Worm (Caenorhabditis elegans) whole organism, late embryonic: ENCODE data around the gene pars-1.

Source experiments
- C38D4.7 ChIP-seq: fragments of 200-800 bp; sonication (Bioruptor generic); optimal IDR thresholded peaks from 2 replicates; lab custom pipeline; 2018; ENCODE audit warnings: mild to moderate bottlenecking, missing genetic modification characterization, moderate library complexity, missing compliant biosample characterization
- K09A11.1 ChIP-seq: sonication (generic microtip); optimal IDR thresholded peaks from 2 replicates; lab custom pipeline; 2017; ENCODE audit warnings: antibody characterized with exemption, mild to moderate bottlenecking, missing genetic modification characterization, missing compliant biosample characterization; ENCODE audit not compliant: insufficient read depth
- T23F11.4 ChIP-seq: fragments of 200-800 bp; sonication (Bioruptor generic); optimal IDR thresholded peaks from 2 replicates; lab custom pipeline; 2018; ENCODE audit warnings: mild to moderate bottlenecking, missing genetic modification characterization, missing compliant biosample characterization
- Y22D7AL.16 ChIP-seq: sonication (generic microtip); optimal IDR thresholded peaks from 2 replicates; lab custom pipeline; 2016; ENCODE audit warnings: missing genetic modification characterization, missing compliant biosample characterization
- ama-1 ChIP-seq: fragments of 150-350 bp; optimal IDR thresholded peaks from 2 replicates; lab custom pipeline; 2014
- ceh-18 ChIP-seq: sonication (generic microtip); optimal IDR thresholded peaks from 2 replicates; lab custom pipeline; 2016; ENCODE audit warnings: missing genetic modification characterization, missing compliant biosample characterization
- ceh-2 ChIP-seq: sonication (generic microtip); optimal IDR thresholded peaks from 2 replicates; lab custom pipeline; 2016; ENCODE audit warnings: missing genotype, missing genetic modification characterization, missing compliant biosample characterization
- ceh-31 ChIP-seq: sonication (generic microtip); optimal IDR thresholded peaks from 2 replicates; lab custom pipeline; 2016; ENCODE audit warnings: missing genetic modification characterization, missing compliant biosample characterization
- ceh-48 ChIP-seq: sonication (generic microtip); optimal IDR thresholded peaks from 2 replicates; lab custom pipeline; 2016; ENCODE audit warnings: missing genetic modification characterization, inconsistent platforms, missing compliant biosample characterization
- ceh-6 ChIP-seq: fragments of 200-800 bp; sonication (Bioruptor generic); optimal IDR thresholded peaks from 2 replicates; lab custom pipeline; 2018; ENCODE audit warnings: mild to moderate bottlenecking, missing genetic modification characterization, missing compliant biosample characterization
- ceh-9 ChIP-seq: sonication (generic microtip); optimal IDR thresholded peaks from 2 replicates; lab custom pipeline; 2016; ENCODE audit warnings: mild to moderate bottlenecking, missing genetic modification characterization, inconsistent platforms, missing compliant biosample characterization
- che-1 ChIP-seq: sonication (generic microtip); optimal IDR thresholded peaks from 2 replicates; lab custom pipeline; 2016; ENCODE audit warnings: mild to moderate bottlenecking, missing genetic modification characterization, missing compliant biosample characterization
- dmd-4 ChIP-seq: sonication (generic microtip); optimal IDR thresholded peaks from 2 replicates; lab custom pipeline; 2016; ENCODE audit warnings: borderline replicate concordance, missing genetic modification characterization, missing compliant biosample characterization
- dve-1 ChIP-seq: sonication (generic microtip); optimal IDR thresholded peaks from 2 replicates; lab custom pipeline; 2017; ENCODE audit warnings: antibody characterized with exemption, mild to moderate bottlenecking, missing genetic modification characterization, missing compliant biosample characterization
- elt-2 ChIP-seq: sonication (generic microtip); optimal IDR thresholded peaks from 2 replicates; lab custom pipeline; 2016; ENCODE audit warnings: missing genetic modification reagents, missing genetic modification characterization, missing compliant biosample characterization
- ets-4 ChIP-seq: sonication (generic microtip); optimal IDR thresholded peaks from 2 replicates; lab custom pipeline; 2016; ENCODE audit warnings: missing genetic modification characterization, missing compliant biosample characterization
- eyg-1 ChIP-seq: sonication (generic microtip); optimal IDR thresholded peaks from 2 replicates; lab custom pipeline; 2016; ENCODE audit warnings: missing genotype, missing genetic modification characterization, missing compliant biosample characterization
- fax-1 ChIP-seq: sonication (generic microtip); optimal IDR thresholded peaks from 2 replicates; lab custom pipeline; 2016; ENCODE audit warnings: missing genotype, missing genetic modification characterization, missing compliant biosample characterization
- fkh-6 ChIP-seq: sonication (generic microtip); optimal IDR thresholded peaks from 2 replicates; lab custom pipeline; 2016; ENCODE audit warnings: missing genetic modification characterization, missing compliant biosample characterization
- hlh-15 ChIP-seq: sonication (generic microtip); optimal IDR thresholded peaks from 2 replicates; lab custom pipeline; 2016; ENCODE audit warnings: missing genetic modification characterization, missing compliant biosample characterization
- hlh-30 ChIP-seq: sonication (generic microtip); optimal IDR thresholded peaks from 2 replicates; lab custom pipeline; 2017; ENCODE audit warnings: antibody characterized with exemption, missing genetic modification characterization, missing compliant biosample characterization; ENCODE audit not compliant: insufficient read depth
- hlh-8 ChIP-seq: sonication (generic microtip); optimal IDR thresholded peaks from 2 replicates; lab custom pipeline; 2016; ENCODE audit warnings: missing genotype, missing genetic modification characterization, missing compliant biosample characterization
- lim-6 ChIP-seq: sonication (generic microtip); optimal IDR thresholded peaks from 2 replicates; lab custom pipeline; 2016; ENCODE audit warnings: missing genetic modification characterization, missing compliant biosample characterization
- lin-11 ChIP-seq: fragments of 200-800 bp; sonication (Bioruptor generic); optimal IDR thresholded peaks from 2 replicates; lab custom pipeline; 2018; ENCODE audit warnings: mild to moderate bottlenecking, missing genetic modification characterization, missing compliant biosample characterization
- madf-2 ChIP-seq: sonication (generic microtip); optimal IDR thresholded peaks from 2 replicates; lab custom pipeline; 2017; ENCODE audit warnings: missing genetic modification characterization, missing compliant biosample characterization
- mec-3 ChIP-seq: sonication (generic microtip); optimal IDR thresholded peaks from 2 replicates; lab custom pipeline; 2016; ENCODE audit warnings: borderline replicate concordance, missing genetic modification characterization, missing compliant biosample characterization
- nhr-11 ChIP-seq: fragments of 150-350 bp; optimal IDR thresholded peaks from 2 replicates; lab custom pipeline; 2014; ENCODE audit warnings: missing biosample characterization, missing genetic modification characterization
- nhr-232 ChIP-seq: sonication (generic microtip); optimal IDR thresholded peaks from 2 replicates; lab custom pipeline; 2016; ENCODE audit warnings: missing genetic modification characterization, missing compliant biosample characterization
- npax-4 ChIP-seq: sonication (generic microtip); optimal IDR thresholded peaks from 2 replicates; lab custom pipeline; 2016; ENCODE audit warnings: missing genetic modification characterization, missing compliant biosample characterization
- pag-3 ChIP-seq: sonication (generic microtip); optimal IDR thresholded peaks from 2 replicates; lab custom pipeline; 2016; ENCODE audit warnings: missing compliant biosample characterization, missing genetic modification characterization, borderline replicate concordance
- pat-9 ChIP-seq: fragments of 200-800 bp; sonication (Bioruptor generic); optimal IDR thresholded peaks from 2 replicates; lab custom pipeline; 2018; ENCODE audit warnings: mild to moderate bottlenecking, missing genetic modification characterization, moderate library complexity, missing compliant biosample characterization
- pha-4 ChIP-seq: fragments of 150-350 bp; optimal IDR thresholded peaks from 2 replicates; lab custom pipeline; 2018; ENCODE audit warnings: missing biosample characterization, missing genetic modification reagents, missing genetic modification characterization
- ref-2 ChIP-seq: sonication (generic microtip); optimal IDR thresholded peaks from 2 replicates; lab custom pipeline; 2016; ENCODE audit warnings: missing genetic modification characterization, missing compliant biosample characterization
- rnt-1 ChIP-seq: sonication (generic microtip); optimal IDR thresholded peaks from 2 replicates; lab custom pipeline; 2016; ENCODE audit warnings: missing genetic modification characterization, missing compliant biosample characterization
- syd-9 ChIP-seq: sonication (generic microtip); optimal IDR thresholded peaks from 2 replicates; lab custom pipeline; 2016; ENCODE audit warnings: mild to moderate bottlenecking, missing genetic modification characterization, moderate library complexity, missing compliant biosample characterization
- tbx-7 ChIP-seq: sonication (generic microtip); optimal IDR thresholded peaks from 2 replicates; lab custom pipeline; 2016; ENCODE audit warnings: missing genotype, missing genetic modification characterization, missing compliant biosample characterization
- ttx-3 ChIP-seq: sonication (generic microtip); optimal IDR thresholded peaks from 2 replicates; lab custom pipeline; 2016; ENCODE audit warnings: missing genetic modification reagents, missing genetic modification characterization, missing compliant biosample characterization
- unc-3 ChIP-seq, 2 experiments: fragments of 200-800 bp in 1 of 2; sonication (Bioruptor generic) in 1 of 2; sonication (generic microtip) in 1 of 2; conservative IDR thresholded peaks in 1 of 2; optimal IDR thresholded peaks in 1 of 2; 2 replicates each; pipeline versions ENCODE4 v1.3.6 to Lab custom; 2016 to 2022; ENCODE audit warnings: missing compliant biosample characterization in 2 of 2, missing genetic modification characterization in 2 of 2, missing genetic modification reagents in 1 of 2
- zip-5 ChIP-seq: sonication (generic microtip); optimal IDR thresholded peaks from 2 replicates; lab custom pipeline; 2016; ENCODE audit warnings: missing genetic modification characterization, missing compliant biosample characterization

The pars-1 gene

ce11 chrIII:7272088-7272487 lies 33.3 kb downstream of the pars-1 start (continued):
- TF ChIP-seq madf-2 (tag; lab: Kevin White, UChicago) (no peak), tbx-7 (tag; lab: Kevin White, UChicago) (no peak), pag-3 (tag; lab: Kevin White, UChicago) (no peak), dve-1 (tag; lab: Kevin White, UChicago) (no peak), rnt-1 (tag; lab: Kevin White, UChicago) (peak; percentile 5), ttx-3 (tag; lab: Kevin White, UChicago) (no peak), ceh-48 (no peak), K09A11.1 (tag; lab: Kevin White, UChicago) (no peak), syd-9 (no peak), dmd-4 (tag; lab: Kevin White, UChicago) (no peak), zip-5 (tag; lab: Kevin White, UChicago) (no peak), che-1 (tag; lab: Kevin White, UChicago) (no peak), C38D4.7 (GFP tag; lab: Kevin White, UChicago) (no peak), fax-1 (tag; lab: Kevin White, UChicago) (no peak), ref-2 (tag; lab: Kevin White, UChicago) (peak; percentile 52)

- no peak for TF ChIP-seq elt-2
- peak; percentile 65 for TF ChIP-seq hlh-30 (tag; lab: Kevin White, UChicago)
- TF ChIP-seq, all 69 proteins: peak for 1
These were observed 34.0 kb downstream of the pars-1 start for ce11 chrIII:7272828-7273227.

- TF ChIP-seq pag-3 (tag; lab: Kevin White, UChicago): no peak
- TF ChIP-seq nhr-11 (tag; lab: Kevin White, UChicago): no peak
- no peak for TF ChIP-seq lin-11 (tag; lab: Kevin White, UChicago)
- no peak for TF ChIP-seq ama-1 (lab: Kevin White, UChicago)
- no peak for TF ChIP-seq dmd-4 (tag; lab: Kevin White, UChicago)
- no peak for TF ChIP-seq npax-4
- no peak for TF ChIP-seq ceh-18
- TF ChIP-seq nhr-232 (tag; lab: Kevin White, UChicago): no peak
- TF ChIP-seq Y22D7AL.16 (tag; lab: Kevin White, UChicago): no peak
- TF ChIP-seq unc-3 (GFP tag; conservative IDR thresholded peaks at IDR 0.05; lab: Robert Waterston, UW): no peak
- TF ChIP-seq unc-3 (tag; optimal IDR thresholded peaks at IDR 0.05; lab: Kevin White, UChicago): no peak
- TF ChIP-seq elt-2: no peak
- TF ChIP-seq mec-3 (tag; lab: Kevin White, UChicago): no peak
- TF ChIP-seq che-1 (tag; lab: Kevin White, UChicago): no peak
- TF ChIP-seq eyg-1 (tag; lab: Kevin White, UChicago): no peak
- TF ChIP-seq pha-4 (tag; lab: Kevin White, UChicago): no peak
- TF ChIP-seq, all 69 proteins: peak for 0
These were observed 34.9 kb downstream of the pars-1 start for ce11 chrIII:7273718-7274117.

- TF ChIP-seq ceh-6 (GFP tag; lab: Kevin White, UChicago) (no peak), lim-6 (tag; lab: Kevin White, UChicago) (no peak), zip-5 (tag; lab: Kevin White, UChicago) (no peak), elt-2 (no peak), hlh-15 (no peak), pat-9 (tag; lab: Kevin White, UChicago) (no peak), ceh-31 (no peak), K09A11.1 (tag; lab: Kevin White, UChicago) (no peak), fkh-6 (no peak), T23F11.4 (no peak), ceh-2 (no peak), ceh-9 (no peak), ets-4 (tag; lab: Kevin White, UChicago) (no peak), ceh-18 (no peak), hlh-8 (no peak), hlh-30 (tag; lab: Kevin White, UChicago) (no peak)
These were observed 36.5 kb downstream of the pars-1 start, which contains the start of gene psd-1 for ce11 chrIII:7275296-7275695. psd-1 (minus strand) TSS chrIII:7275396.
